Fruit fly (Drosophila melanogaster) S2 (cell line): ENCODE data around the gene CG31441.

ENCODE experiments used
- CG8478 ChIP-seq: fragments of >200 bp; optimal IDR thresholded peaks from 2 replicates; lab custom pipeline; 2018
- CTCF ChIP-seq, 2 experiments: fragments of >200 bp; optimal IDR thresholded peaks; 2 replicates each; lab custom pipeline; 2018

DNA sequence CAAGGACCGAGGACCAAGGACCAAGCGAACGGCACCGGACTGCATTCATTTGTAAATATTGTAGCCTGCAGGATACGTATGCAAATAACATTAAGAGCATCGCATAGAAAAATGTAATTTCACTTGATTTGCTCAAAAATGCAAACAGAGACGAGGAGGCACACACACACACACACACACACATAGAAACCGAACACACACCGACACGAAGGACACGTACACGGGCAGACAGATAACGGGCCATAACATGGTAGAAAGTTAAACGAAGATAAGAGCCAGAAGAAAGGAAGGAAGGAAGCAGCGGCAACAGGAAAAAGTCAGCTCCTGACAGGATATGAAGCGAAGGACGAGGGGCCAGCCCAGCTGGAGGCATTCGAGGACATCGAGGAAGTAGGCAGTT lies 34.5 kb downstream of the CG31441 start:
- TF ChIP-seq CTCF (optimal IDR thresholded peaks at IDR 0.05; lab: Kevin White, UChicago) (no peak), CG8478 (lab: Kevin White, UChicago) (no peak)
